Worm (Caenorhabditis elegans): ENCODE data around the gene C02B8.12.

Gene C02B8.12

ce11 chrX:8083919-8084318 lies 39.2 kb downstream of the C02B8.12 start, which contains the start of gene K07E3.4 (continued):
- TF ChIP-seq unc-62 (GFP tag; optimal IDR thresholded peaks at IDR 0.05) (no peak), nhr-67 (tag; optimal IDR thresholded peaks at IDR 0.05) (no peak), nhr-11 (tag; optimal IDR thresholded peaks at IDR 0.05) (no peak), nhr-237 (tag; optimal IDR thresholded peaks at IDR 0.05) (no peak), ceh-9 (tag; optimal IDR thresholded peaks at IDR 0.05) (no peak), unc-39 (tag; optimal IDR thresholded peaks at IDR 0.05) (no peak), elt-2 (tag; optimal IDR thresholded peaks at IDR 0.05) (peak; percentile 78), snpc-4 (tag; optimal IDR thresholded peaks at IDR 0.05) (peak; percentile 12), lin-15B (tag; optimal IDR thresholded peaks at IDR 0.05) (no peak), elt-3 (tag; optimal IDR thresholded peaks at IDR 0.05) (peak in 1 of 3 experiments; percentile 62), eor-1 (tag; optimal IDR thresholded peaks at IDR 0.05) (no peak), ztf-11 (tag; optimal IDR thresholded peaks at IDR 0.05) (no peak), nhr-76 (tag; optimal IDR thresholded peaks at IDR 0.05) (peak; percentile 14)

DNA sequence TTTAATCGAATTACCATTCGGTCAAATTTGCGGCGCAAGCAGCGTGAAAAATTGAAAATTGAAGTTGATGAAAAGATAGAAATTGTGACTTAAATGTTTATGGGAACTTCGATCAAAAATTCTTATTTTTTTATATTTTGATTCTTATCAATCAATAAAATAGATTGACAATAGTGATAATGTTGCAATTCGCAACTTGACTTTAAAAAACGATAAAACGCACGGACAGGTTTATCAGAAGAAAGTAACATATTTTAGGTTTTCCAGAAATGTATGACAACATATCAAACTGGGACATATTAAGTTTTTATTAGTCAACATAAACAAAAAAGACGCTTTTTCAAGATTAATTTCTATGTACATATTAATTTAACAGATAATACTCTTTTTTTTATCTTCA lies 39.8 kb downstream of the C02B8.12 start:
- peak; percentile 26 for TF ChIP-seq elt-2 (tag; optimal IDR thresholded peaks at IDR 0.05)
- no peak for TF ChIP-seq fos-1 (tag; optimal IDR thresholded peaks at IDR 0.05)

ce11 chrX:8082703-8083102 lies 40.5 kb downstream of the C02B8.12 start:
- TF ChIP-seq nhr-25 (tag; optimal IDR thresholded peaks at IDR 0.05) (no peak), hmg-11 (tag; optimal IDR thresholded peaks at IDR 0.05) (no peak), fos-1 (tag; optimal IDR thresholded peaks at IDR 0.05) (no peak)

- TF ChIP-seq elt-2 (tag; optimal IDR thresholded peaks at IDR 0.05) (peak; percentile 54), ceh-28 (tag; optimal IDR thresholded peaks at IDR 0.05) (no peak), pha-4 (tag; optimal IDR thresholded peaks at IDR 0.05) (peak; percentile 2), pqm-1 (tag; optimal IDR thresholded peaks at IDR 0.05) (peak; percentile 71)
Observed at ce11 chrX:8078899-8079298, 44.3 kb downstream of the C02B8.12 start.

DNA sequence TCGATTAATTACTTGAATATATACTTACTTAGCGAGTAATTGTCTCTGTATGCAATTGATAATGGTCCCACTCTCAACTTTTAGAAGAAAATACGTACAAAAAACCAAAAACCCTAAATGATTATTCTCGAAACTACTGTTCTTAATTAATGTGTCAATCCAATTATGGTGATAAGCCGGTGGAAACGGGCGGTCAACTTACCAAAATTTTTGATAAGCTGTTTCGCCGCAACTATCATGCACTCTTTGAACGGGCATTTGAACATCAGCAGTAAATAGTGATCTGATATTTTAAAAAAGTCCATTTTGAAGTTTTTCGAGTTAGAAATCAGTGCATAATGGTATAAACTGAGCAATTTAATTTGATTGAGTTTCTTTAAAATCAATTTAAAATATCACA lies 44.8 kb downstream of the C02B8.12 start:
- TF ChIP-seq eor-1 (tag; optimal IDR thresholded peaks at IDR 0.05), result no peak
- TF ChIP-seq nfya-1 (tag; optimal IDR thresholded peaks at IDR 0.05; ENCODE audit: insufficient read depth), result no peak
- TF ChIP-seq elt-2 (tag; optimal IDR thresholded peaks at IDR 0.05), result peak; percentile 65

ce11 chrX:8077748-8078147 lies 45.4 kb downstream of the C02B8.12 start, which contains the start of gene C46F2.1:
C46F2.1 (plus strand) TSS chrX:8078048.
- TF ChIP-seq lsy-12 (tag; optimal IDR thresholded peaks at IDR 0.05) (no peak), elt-2 (tag; optimal IDR thresholded peaks at IDR 0.05) (peak; percentile 33), hmg-11 (tag; optimal IDR thresholded peaks at IDR 0.05) (no peak), pqm-1 (tag; optimal IDR thresholded peaks at IDR 0.05) (peak; percentile 61), nhr-77 (tag; optimal IDR thresholded peaks at IDR 0.05) (no peak), unc-62 (GFP tag; optimal IDR thresholded peaks at IDR 0.05) (no peak)

ce11 chrX:8074527-8074926 lies 48.6 kb downstream of the C02B8.12 start:
- no peak for TF ChIP-seq nfya-1 (tag; optimal IDR thresholded peaks at IDR 0.05; ENCODE audit: insufficient read depth)
- peak; percentile 83 for TF ChIP-seq elt-2 (tag; optimal IDR thresholded peaks at IDR 0.05)
- no peak for TF ChIP-seq sea-2 (GFP tag; optimal IDR thresholded peaks at IDR 0.05)
- TF ChIP-seq lin-39 (tag; optimal IDR thresholded peaks at IDR 0.05), result no peak
